Worm (Caenorhabditis elegans) whole organism, mixed stage, embryonic: ENCODE measurements around the gene str-48.
A peak's percentile ranks its signal among the peaks of the same experiment; 100 is the strongest.

Experiments used
- M03D4.4 ChIP-seq: sonication (generic microtip); optimal IDR thresholded peaks from 2 replicates; lab custom pipeline; 2017; ENCODE audit warnings: mild to moderate bottlenecking, missing genetic modification characterization, missing compliant biosample characterization
- bed-3 ChIP-seq: fragments of 200-800 bp; sonication (Bioruptor generic); optimal IDR thresholded peaks from 3 replicates; lab custom pipeline; 2018; ENCODE audit warnings: mild to moderate bottlenecking, missing genetic modification characterization, moderate library complexity, missing compliant biosample characterization
- blmp-1 ChIP-seq: fragments of 150-350 bp; optimal IDR thresholded peaks from 2 replicates; lab custom pipeline; 2014; ENCODE audit warnings: missing biosample characterization, missing genetic modification characterization
- ceh-39 ChIP-seq: fragments of 150-350 bp; optimal IDR thresholded peaks from 2 replicates; lab custom pipeline; 2014; ENCODE audit warnings: missing biosample characterization, missing genetic modification characterization
- ceh-43 ChIP-seq: fragments of 200-800 bp; sonication (Bioruptor generic); optimal IDR thresholded peaks from 2 replicates; lab custom pipeline; 2018; ENCODE audit warnings: mild to moderate bottlenecking, missing genetic modification characterization, moderate library complexity, missing compliant biosample characterization
- ceh-83 ChIP-seq: fragments of 200-800 bp; sonication (Bioruptor generic); optimal IDR thresholded peaks from 2 replicates; lab custom pipeline; 2018; ENCODE audit warnings: mild to moderate bottlenecking, missing genetic modification characterization, missing compliant biosample characterization
- ces-1 ChIP-seq: fragments of 150-350 bp; optimal IDR thresholded peaks from 2 replicates; lab custom pipeline; 2014; ENCODE audit warnings: missing biosample characterization, missing genetic modification reagents, missing genetic modification characterization
- cnd-1 ChIP-seq: fragments of 200-800 bp; sonication (Bioruptor generic); optimal IDR thresholded peaks from 2 replicates; lab custom pipeline; 2018; ENCODE audit warnings: mild to moderate bottlenecking, missing genetic modification characterization, missing compliant biosample characterization
- drap-1 ChIP-seq: fragments of 200-800 bp; sonication (Bioruptor generic); optimal IDR thresholded peaks from 3 replicates; lab custom pipeline; 2018; ENCODE audit warnings: mild to moderate bottlenecking, missing genetic modification characterization, missing compliant biosample characterization
- elt-1 ChIP-seq: sonication (generic microtip); optimal IDR thresholded peaks from 2 replicates; lab custom pipeline; 2017; ENCODE audit warnings: missing genetic modification characterization, mild to moderate bottlenecking, missing compliant biosample characterization, antibody characterized with exemption, moderate library complexity, borderline replicate concordance; ENCODE audit not compliant: insufficient read depth
- elt-3 ChIP-seq: fragments of 150-350 bp; optimal IDR thresholded peaks from 2 replicates; lab custom pipeline; 2014; ENCODE audit warnings: missing biosample characterization, missing genetic modification characterization
- flh-1 ChIP-seq: fragments of 200-800 bp; sonication (Bioruptor generic); optimal IDR thresholded peaks from 2 replicates; lab custom pipeline; 2018; ENCODE audit warnings: mild to moderate bottlenecking, missing genetic modification characterization, moderate library complexity, missing compliant biosample characterization
- ham-2 ChIP-seq: fragments of 200-800 bp; sonication (Bioruptor generic); optimal IDR thresholded peaks from 2 replicates; lab custom pipeline; 2018; ENCODE audit warnings: mild to moderate bottlenecking, missing genetic modification characterization, missing compliant biosample characterization
- hlh-1 ChIP-seq: fragments of 150-350 bp; optimal IDR thresholded peaks from 2 replicates; lab custom pipeline; 2014; ENCODE audit warnings: missing biosample characterization, missing genetic modification reagents, missing genetic modification characterization
- lin-13 ChIP-seq: fragments of 150-350 bp; optimal IDR thresholded peaks from 2 replicates; lab custom pipeline; 2014; ENCODE audit warnings: missing biosample characterization, missing genetic modification characterization
- lin-32 ChIP-seq: fragments of 200-800 bp; sonication (Bioruptor generic); optimal IDR thresholded peaks from 2 replicates; lab custom pipeline; 2018; ENCODE audit warnings: mild to moderate bottlenecking, missing genetic modification characterization, missing compliant biosample characterization
- lsy-2 ChIP-seq: fragments of 150-350 bp; optimal IDR thresholded peaks from 2 replicates; lab custom pipeline; 2014; ENCODE audit warnings: missing biosample characterization, missing genetic modification characterization
- mep-1 ChIP-seq: fragments of 150-350 bp; optimal IDR thresholded peaks from 2 replicates; lab custom pipeline; 2017; ENCODE audit warnings: missing biosample characterization, missing genetic modification reagents, missing genetic modification characterization, inconsistent platforms
- nhr-12 ChIP-seq: fragments of 150-350 bp; optimal IDR thresholded peaks from 2 replicates; lab custom pipeline; 2014; ENCODE audit warnings: missing biosample characterization, missing genetic modification characterization
- nhr-2 ChIP-seq: fragments of 150-350 bp; optimal IDR thresholded peaks from 2 replicates; lab custom pipeline; 2014; ENCODE audit warnings: missing biosample characterization, missing genetic modification characterization
- nhr-237 ChIP-seq: fragments of 150-350 bp; optimal IDR thresholded peaks from 2 replicates; lab custom pipeline; 2014; ENCODE audit warnings: missing biosample characterization, missing genetic modification characterization
- nhr-76 ChIP-seq: sonication (generic microtip); optimal IDR thresholded peaks from 2 replicates; lab custom pipeline; 2017; ENCODE audit warnings: missing biosample characterization, missing genetic modification characterization
- pha-4 ChIP-seq: fragments of 150-350 bp; optimal IDR thresholded peaks from 2 replicates; lab custom pipeline; 2018; ENCODE audit warnings: missing biosample characterization, missing genetic modification reagents, missing genetic modification characterization
- sem-2 ChIP-seq: fragments of 200-800 bp; sonication (Bioruptor generic); optimal IDR thresholded peaks from 2 replicates; lab custom pipeline; 2018; ENCODE audit warnings: mild to moderate bottlenecking, missing genetic modification characterization, missing compliant biosample characterization
- sptf-1 ChIP-seq: sonication (generic microtip); optimal IDR thresholded peaks from 2 replicates; lab custom pipeline; 2017; ENCODE audit warnings: mild to moderate bottlenecking, missing genetic modification characterization, moderate library complexity, missing compliant biosample characterization
- tbx-8 ChIP-seq: fragments of 200-800 bp; sonication (Bioruptor generic); optimal IDR thresholded peaks from 2 replicates; lab custom pipeline; 2018; ENCODE audit warnings: mild to moderate bottlenecking, missing genetic modification characterization, moderate library complexity, missing compliant biosample characterization
- unc-120 ChIP-seq: sonication (generic microtip); optimal IDR thresholded peaks from 2 replicates; lab custom pipeline; 2017; ENCODE audit warnings: missing genetic modification characterization, missing compliant biosample characterization; ENCODE audit not compliant: poor library complexity, severe bottlenecking
- unc-39 ChIP-seq: fragments of 150-350 bp; optimal IDR thresholded peaks from 2 replicates; lab custom pipeline; 2014; ENCODE audit warnings: missing biosample characterization, missing genetic modification characterization
- unc-62 ChIP-seq: fragments of 150-350 bp; optimal IDR thresholded peaks from 2 replicates; lab custom pipeline; 2014; ENCODE audit warnings: missing biosample characterization, missing genetic modification reagents, missing genetic modification characterization
- ztf-11 ChIP-seq: fragments of 150-350 bp; optimal IDR thresholded peaks from 2 replicates; lab custom pipeline; 2014; ENCODE audit warnings: missing biosample characterization, missing genetic modification characterization

Gene str-48

ce11 chrIV:7083382-7083784, 38.4 kb upstream of the str-48 start, which contains the start of gene Y43B11AR.3:
Gene Y43B11AR.3 (minus strand): TSS chrIV:7083716.
- TF ChIP-seq unc-39 (no peak), nhr-12 (tag; lab: Kevin White, UChicago) (no peak), lin-13 (tag; lab: Kevin White, UChicago) (no peak), nhr-237 (tag; lab: Kevin White, UChicago) (no peak), ces-1 (GFP tag; lab: Kevin White, UChicago) (no peak), elt-1 (tag; lab: Kevin White, UChicago) (no peak), unc-120 (no peak), blmp-1 (tag; lab: Kevin White, UChicago) (no peak), ztf-11 (tag; lab: Kevin White, UChicago) (no peak), unc-62 (GFP tag; lab: Kevin White, UChicago) (no peak), ceh-83 (GFP tag; lab: Kevin White, UChicago) (no peak), tbx-8 (no peak), lsy-2 (tag; lab: Kevin White, UChicago) (no peak), M03D4.4 (no peak), flh-1 (GFP tag; lab: Kevin White, UChicago) (no peak)
- TF ChIP-seq, all 35 proteins: peak for 0

ce11 chrIV:7083976-7084375, 37.8 kb upstream of the str-48 start:
- TF ChIP-seq ceh-43 (no peak), sem-2 (GFP tag; lab: Kevin White, UChicago) (no peak), unc-62 (GFP tag; lab: Kevin White, UChicago) (no peak), unc-39 (no peak), mep-1 (tag; lab: Kevin White, UChicago) (no peak), pha-4 (tag; lab: Kevin White, UChicago) (no peak), bed-3 (no peak), ces-1 (GFP tag; lab: Kevin White, UChicago) (no peak), lsy-2 (tag; lab: Kevin White, UChicago) (no peak), hlh-1 (no peak), ham-2 (no peak), sptf-1 (tag; lab: Kevin White, UChicago) (no peak), blmp-1 (tag; lab: Kevin White, UChicago) (no peak), drap-1 (no peak), elt-1 (tag; lab: Kevin White, UChicago) (no peak)

DNA sequence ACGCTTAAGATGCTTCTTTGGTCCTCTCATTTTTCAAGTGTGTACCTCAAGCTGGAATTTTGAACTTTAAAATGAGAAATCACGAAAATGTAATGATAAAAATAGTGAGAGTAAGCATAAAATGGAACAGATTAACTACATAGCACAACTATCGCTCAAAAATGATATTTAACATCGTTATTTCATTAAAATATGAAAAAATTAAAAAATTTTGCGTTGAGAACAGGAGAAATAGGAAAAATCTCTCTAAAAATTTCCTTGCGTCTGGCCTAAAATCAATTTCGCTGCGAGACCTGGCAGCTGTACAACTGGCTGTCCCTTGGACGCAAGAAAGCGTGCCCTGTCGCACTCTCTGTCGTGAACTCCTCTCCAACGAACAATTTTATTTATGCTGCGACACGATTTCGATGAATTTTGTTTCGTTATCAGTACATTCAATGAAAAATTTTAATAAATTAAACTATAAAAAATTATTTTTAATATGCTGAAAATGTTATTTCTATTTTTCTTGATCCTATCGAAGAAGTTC, 37.1 kb upstream of the str-48 start, which contains the start of gene rps-4:
rps-4 (minus strand) TSS at position 51 of the 529 bp plus-strand sequence.
- TF ChIP-seq ztf-11 (tag; lab: Kevin White, UChicago) (no peak), sptf-1 (tag; lab: Kevin White, UChicago) (peak; percentile 76), lsy-2 (tag; lab: Kevin White, UChicago) (peak; percentile 86), ceh-43 (no peak), lin-32 (no peak), elt-3 (tag; lab: Kevin White, UChicago) (peak; percentile 26), ceh-39 (tag; lab: Kevin White, UChicago) (peak; percentile 64), pha-4 (tag; lab: Kevin White, UChicago) (peak; percentile 58), hlh-1 (peak; percentile 82), ceh-83 (GFP tag; lab: Kevin White, UChicago) (peak; percentile 36), mep-1 (tag; lab: Kevin White, UChicago) (peak; percentile 94), drap-1 (peak; percentile 17), unc-120 (peak; percentile 27), unc-39 (no peak), unc-62 (GFP tag; lab: Kevin White, UChicago) (peak; percentile 57), lin-13 (tag; lab: Kevin White, UChicago) (peak; percentile 71), cnd-1 (tag; lab: Kevin White, UChicago) (peak; percentile 69), nhr-237 (tag; lab: Kevin White, UChicago) (peak; percentile 90), ces-1 (GFP tag; lab: Kevin White, UChicago) (peak; percentile 59), bed-3 (no peak), M03D4.4 (peak; percentile 8), ham-2 (peak; percentile 39)

ce11 chrIV:7094216-7094758, 27.5 kb upstream of the str-48 start, which contains the start of gene deb-1:
Gene deb-1 (minus strand): TSS chrIV:7094266.
- no peak for TF ChIP-seq nhr-76 (tag; lab: Kevin White, UChicago)
- TF ChIP-seq mep-1 (tag; lab: Kevin White, UChicago): no peak
- no peak for TF ChIP-seq flh-1 (GFP tag; lab: Kevin White, UChicago)
- TF ChIP-seq ztf-11 (tag; lab: Kevin White, UChicago): no peak
- no peak for TF ChIP-seq lsy-2 (tag; lab: Kevin White, UChicago)
- no peak for TF ChIP-seq cnd-1 (tag; lab: Kevin White, UChicago)
- TF ChIP-seq lin-13 (tag; lab: Kevin White, UChicago): no peak
- no peak for TF ChIP-seq unc-62 (GFP tag; lab: Kevin White, UChicago)
- no peak for TF ChIP-seq nhr-2 (tag; lab: Kevin White, UChicago)
